Worm (Caenorhabditis elegans) whole organism, mixed stage, embryonic: ENCODE data around the gene clh-6.

Experiments
- bed-3 ChIP-seq: fragments of 200-800 bp; sonication (Bioruptor generic); optimal IDR thresholded peaks from 3 replicates; lab custom pipeline; 2018; ENCODE audit warnings: mild to moderate bottlenecking, missing genetic modification characterization, moderate library complexity, missing compliant biosample characterization
- ceh-83 ChIP-seq: fragments of 200-800 bp; sonication (Bioruptor generic); optimal IDR thresholded peaks from 2 replicates; lab custom pipeline; 2018; ENCODE audit warnings: mild to moderate bottlenecking, missing genetic modification characterization, missing compliant biosample characterization
- elt-3 ChIP-seq: fragments of 150-350 bp; optimal IDR thresholded peaks from 2 replicates; lab custom pipeline; 2014; ENCODE audit warnings: missing biosample characterization, missing genetic modification characterization
- lsy-2 ChIP-seq: fragments of 150-350 bp; optimal IDR thresholded peaks from 2 replicates; lab custom pipeline; 2014; ENCODE audit warnings: missing biosample characterization, missing genetic modification characterization
- mep-1 ChIP-seq: fragments of 150-350 bp; optimal IDR thresholded peaks from 2 replicates; lab custom pipeline; 2017; ENCODE audit warnings: missing biosample characterization, missing genetic modification reagents, missing genetic modification characterization, inconsistent platforms
- nhr-12 ChIP-seq: fragments of 150-350 bp; optimal IDR thresholded peaks from 2 replicates; lab custom pipeline; 2014; ENCODE audit warnings: missing biosample characterization, missing genetic modification characterization
- snpc-4 ChIP-seq: fragments of 150-350 bp; optimal IDR thresholded peaks from 2 replicates; lab custom pipeline; 2014; ENCODE audit warnings: missing biosample characterization, missing genetic modification characterization
- sptf-1 ChIP-seq: sonication (generic microtip); optimal IDR thresholded peaks from 2 replicates; lab custom pipeline; 2017; ENCODE audit warnings: mild to moderate bottlenecking, missing genetic modification characterization, moderate library complexity, missing compliant biosample characterization
- unc-39 ChIP-seq: fragments of 150-350 bp; optimal IDR thresholded peaks from 2 replicates; lab custom pipeline; 2014; ENCODE audit warnings: missing biosample characterization, missing genetic modification characterization
- unc-62 ChIP-seq: fragments of 150-350 bp; optimal IDR thresholded peaks from 2 replicates; lab custom pipeline; 2014; ENCODE audit warnings: missing biosample characterization, missing genetic modification reagents, missing genetic modification characterization

ce11 chrV:12098123-12098522 is 35.0 kb upstream of the clh-6 start, which contains the start of gene nhr-209:
- TF ChIP-seq unc-39 (tag; lab: Kevin White, UChicago) (no peak), unc-62 (GFP tag; lab: Kevin White, UChicago) (no peak), bed-3 (GFP tag; lab: Kevin White, UChicago) (no peak), mep-1 (tag; lab: Kevin White, UChicago) (no peak), lsy-2 (no peak), ceh-83 (GFP tag; lab: Kevin White, UChicago) (no peak), snpc-4 (tag; lab: Kevin White, UChicago) (no peak), sptf-1 (tag; lab: Kevin White, UChicago) (no peak), elt-3 (tag; lab: Kevin White, UChicago) (no peak), nhr-12 (no peak)
